Fruit fly (Drosophila melanogaster) whole organism, embryonic: Measurements from ENCODE around the gene CG15529.

Experiments
- Abd-B ChIP-seq: fragments of 200-800 bp; sonication (Bioruptor generic); optimal IDR thresholded peaks from 2 replicates; lab custom pipeline; 2018; ENCODE audit warnings: missing biosample characterization, mild to moderate bottlenecking, missing genetic modification characterization, moderate library complexity
- BtbVII ChIP-seq: fragments of 200-800 bp; sonication (Bioruptor generic); optimal IDR thresholded peaks from 3 replicates; lab custom pipeline; 2017; ENCODE audit warnings: missing biosample characterization, mild to moderate bottlenecking, missing genetic modification characterization
- Bteb2 ChIP-seq: fragments of 200-800 bp; sonication (Bioruptor generic); optimal IDR thresholded peaks from 2 replicates; lab custom pipeline; 2016; ENCODE audit warnings: missing biosample characterization, missing genetic modification characterization
- CG11696 ChIP-seq: fragments of 200-800 bp; sonication (Bioruptor generic); IDR thresholded peaks from 2 replicates; pipeline ENCODE4 v1.3.6; 2022; ENCODE audit warnings: missing biosample characterization, missing genetic modification characterization
- CG12104 ChIP-seq: fragments of 200-800 bp; sonication (Bioruptor generic); optimal IDR thresholded peaks from 3 replicates; lab custom pipeline; 2016; ENCODE audit warnings: missing biosample characterization, missing genetic modification characterization
- CG17829 ChIP-seq: fragments of 200-800 bp; optimal IDR thresholded peaks from 2 replicates; lab custom pipeline; 2019; ENCODE audit warnings: missing biosample characterization, mild to moderate bottlenecking, missing genetic modification characterization, moderate library complexity
- CG18262 ChIP-seq: fragments of 200-800 bp; optimal IDR thresholded peaks from 3 replicates; lab custom pipeline; 2019; ENCODE audit warnings: missing biosample characterization, mild to moderate bottlenecking, missing genetic modification characterization, moderate library complexity
- CG1832 ChIP-seq: fragments of 200-800 bp; sonication (Bioruptor generic); optimal IDR thresholded peaks from 2 replicates; lab custom pipeline; 2017; ENCODE audit warnings: missing biosample characterization, mild to moderate bottlenecking, missing genetic modification characterization, inconsistent platforms
- CG2120 ChIP-seq: fragments of 200-800 bp; sonication (Bioruptor generic); optimal IDR thresholded peaks from 3 replicates; lab custom pipeline; 2016; ENCODE audit warnings: missing biosample characterization, missing genetic modification characterization
- CG31224 ChIP-seq: fragments of 200-800 bp; sonication (Bioruptor generic); IDR thresholded peaks from 2 replicates; pipeline ENCODE4 v1.3.6; 2022; ENCODE audit warnings: missing biosample characterization, missing genetic modification characterization
- CG4820 ChIP-seq: fragments of 200-800 bp; sonication (Bioruptor generic); optimal IDR thresholded peaks from 3 replicates; lab custom pipeline; 2016; ENCODE audit warnings: missing biosample characterization, missing genetic modification characterization
- CG7556 ChIP-seq: fragments of 200-800 bp; sonication (Bioruptor generic); optimal IDR thresholded peaks from 2 replicates; lab custom pipeline; 2017; ENCODE audit warnings: missing biosample characterization, mild to moderate bottlenecking, missing genetic modification characterization
- CG7745 ChIP-seq: fragments of 200-800 bp; sonication (Bioruptor generic); optimal IDR thresholded peaks from 2 replicates; lab custom pipeline; 2018; ENCODE audit warnings: missing biosample characterization, mild to moderate bottlenecking, missing genetic modification characterization, moderate library complexity
- CG8765 ChIP-seq: fragments of 200-800 bp; sonication (Bioruptor generic); IDR thresholded peaks from 2 replicates; pipeline ENCODE4 v1.3.6; 2022; ENCODE audit warnings: missing biosample characterization, missing genetic modification characterization
- CTCF ChIP-seq: fragments of 200-800 bp; sonication (Bioruptor generic); optimal IDR thresholded peaks from 2 replicates; lab custom pipeline; 2017; ENCODE audit warnings: missing biosample characterization, mild to moderate bottlenecking, missing genetic modification characterization, moderate library complexity
- Ets97D ChIP-seq: fragments of 200-800 bp; sonication (Bioruptor generic); optimal IDR thresholded peaks from 3 replicates; lab custom pipeline; 2016; ENCODE audit warnings: missing biosample characterization, missing genetic modification characterization
- Fer2 ChIP-seq: fragments of 200-800 bp; sonication (Bioruptor generic); optimal IDR thresholded peaks from 2 replicates; lab custom pipeline; 2018; ENCODE audit warnings: missing biosample characterization, mild to moderate bottlenecking, missing genetic modification characterization, moderate library complexity
- HmgZ ChIP-seq: fragments of 200-800 bp; sonication (Bioruptor generic); optimal IDR thresholded peaks from 2 replicates; lab custom pipeline; 2018; ENCODE audit warnings: missing biosample characterization, mild to moderate bottlenecking, missing genetic modification characterization
- Hr39 ChIP-seq: fragments of >200 bp; optimal IDR thresholded peaks from 2 replicates; lab custom pipeline; 2017
- Hr78 ChIP-seq, 2 experiments: fragments of 200-800 bp in 1 of 2; fragments of >200 bp in 1 of 2; sonication (Bioruptor generic) in 1 of 2; optimal IDR thresholded peaks; 2 replicates each; lab custom pipeline; 2017 to 2019; ENCODE audit warnings: missing biosample characterization in 2 of 2, missing genetic modification characterization in 2 of 2, mild to moderate bottlenecking in 1 of 2, moderate library complexity in 1 of 2
- Lpt ChIP-seq: fragments of >200 bp; optimal IDR thresholded peaks from 2 replicates; lab custom pipeline; 2018; ENCODE audit warnings: missing biosample characterization, missing genetic modification characterization
- Mad ChIP-seq: fragments of 200-800 bp; sonication (Bioruptor generic); optimal IDR thresholded peaks from 2 replicates; lab custom pipeline; 2016; ENCODE audit warnings: missing biosample characterization, missing genetic modification characterization
- Optix ChIP-seq: fragments of 200-800 bp; sonication (Bioruptor generic); IDR thresholded peaks from 3 replicates; pipeline ENCODE4 v1.3.6; 2022; ENCODE audit warnings: missing biosample characterization, missing genetic modification characterization
- Sin3A ChIP-seq: fragments of >200 bp; optimal IDR thresholded peaks from 2 replicates; lab custom pipeline; 2018
- Ssrp ChIP-seq: fragments of 200-800 bp; sonication (Bioruptor generic); optimal IDR thresholded peaks from 2 replicates; lab custom pipeline; 2018; ENCODE audit warnings: missing biosample characterization, mild to moderate bottlenecking, missing genetic modification characterization, moderate library complexity
- Stat92E ChIP-seq, 3 experiments: fragments of >200 bp in 2 of 3; fragments of 200-800 bp in 1 of 3; sonication (Bioruptor generic) in 1 of 3; optimal IDR thresholded peaks; 2 replicates each; lab custom pipeline; 2017 to 2019; ENCODE audit warnings: missing biosample characterization in 3 of 3, missing genetic modification characterization in 3 of 3, mild to moderate bottlenecking in 1 of 3, moderate library complexity in 1 of 3
- ash1 ChIP-seq: fragments of 200-800 bp; sonication (Bioruptor generic); optimal IDR thresholded peaks from 2 replicates; lab custom pipeline; 2018; ENCODE audit warnings: missing biosample characterization, mild to moderate bottlenecking, missing genetic modification characterization
- crp ChIP-seq, 2 experiments: fragments of 200-800 bp; sonication (Bioruptor generic); optimal IDR thresholded peaks; 2 replicates in 1 of 2; 3 replicates in 1 of 2; lab custom pipeline; 2017; ENCODE audit warnings: missing biosample characterization in 2 of 2, missing genetic modification characterization in 2 of 2, mild to moderate bottlenecking in 1 of 2, moderate library complexity in 1 of 2
- danr ChIP-seq: fragments of 200-800 bp; sonication (Bioruptor generic); IDR thresholded peaks from 2 replicates; pipeline ENCODE4 v1.3.6; 2022; ENCODE audit warnings: missing biosample characterization, missing genetic modification characterization
- dpn ChIP-seq, 2 experiments: fragments of 200-800 bp; sonication (Bioruptor generic); optimal IDR thresholded peaks; 3 replicates each; lab custom pipeline; 2016; ENCODE audit warnings: missing biosample characterization in 2 of 2, missing genetic modification characterization in 2 of 2
- fd96Cb ChIP-seq: fragments of 200-800 bp; sonication (Bioruptor generic); optimal IDR thresholded peaks from 2 replicates; lab custom pipeline; 2018; ENCODE audit warnings: missing biosample characterization, mild to moderate bottlenecking, missing genetic modification characterization, moderate library complexity
- fru ChIP-seq: fragments of >200 bp; optimal IDR thresholded peaks from 2 replicates; lab custom pipeline; 2017
- gce ChIP-seq: fragments of 200-800 bp; sonication (Bioruptor generic); IDR thresholded peaks from 3 replicates; pipeline ENCODE4 v1.3.6; 2022; ENCODE audit warnings: missing biosample characterization, missing genetic modification characterization
- gro ChIP-seq: fragments of 200-800 bp; sonication (Bioruptor generic); optimal IDR thresholded peaks from 2 replicates; lab custom pipeline; 2016; ENCODE audit warnings: missing biosample characterization, missing genetic modification characterization
- gt ChIP-seq: fragments of 200-800 bp; sonication (Bioruptor generic); IDR thresholded peaks from 2 replicates; pipeline ENCODE4 v1.3.6; 2022; ENCODE audit warnings: missing biosample characterization, missing genetic modification characterization
- hkb ChIP-seq, 2 experiments: fragments of 200-800 bp in 1 of 2; fragments of >200 bp in 1 of 2; sonication (Bioruptor generic) in 1 of 2; IDR thresholded peaks in 1 of 2; optimal IDR thresholded peaks in 1 of 2; 2 replicates each; pipeline versions ENCODE4 v1.3.6 to Lab custom; 2017 to 2022; ENCODE audit warnings: missing biosample characterization in 1 of 2, missing genetic modification characterization in 1 of 2
- insv ChIP-seq, 2 experiments: fragments of 200-800 bp; sonication (Bioruptor generic); optimal IDR thresholded peaks; 3 replicates each; lab custom pipeline; 2016 to 2018; ENCODE audit warnings: missing biosample characterization in 2 of 2, missing genetic modification characterization in 2 of 2
- kay ChIP-seq: fragments of 200-800 bp; sonication (Bioruptor generic); optimal IDR thresholded peaks from 2 replicates; lab custom pipeline; 2016; ENCODE audit warnings: missing biosample characterization, missing genetic modification characterization
- knrl ChIP-seq: fragments of 200-800 bp; sonication (Bioruptor generic); IDR thresholded peaks from 3 replicates; pipeline ENCODE4 v1.3.6; 2022; ENCODE audit warnings: missing biosample characterization, missing genetic modification characterization; ENCODE audit not compliant: partially characterized antibody
- lbe ChIP-seq: fragments of 200-800 bp; sonication (Bioruptor generic); optimal IDR thresholded peaks from 2 replicates; lab custom pipeline; 2016; ENCODE audit warnings: missing biosample characterization, mild to moderate bottlenecking, missing genetic modification characterization
- mam ChIP-seq: fragments of 200-800 bp; sonication (Bioruptor generic); optimal IDR thresholded peaks from 3 replicates; lab custom pipeline; 2016; ENCODE audit warnings: missing biosample characterization, missing genetic modification characterization
- nau ChIP-seq: fragments of 200-800 bp; sonication (Bioruptor generic); optimal IDR thresholded peaks from 3 replicates; lab custom pipeline; 2017; ENCODE audit warnings: missing biosample characterization, mild to moderate bottlenecking, missing genetic modification characterization, missing genetic modification reagents
- nmo ChIP-seq: fragments of 200-800 bp; sonication (Bioruptor generic); optimal IDR thresholded peaks from 2 replicates; lab custom pipeline; 2018; ENCODE audit warnings: missing biosample characterization, mild to moderate bottlenecking, missing genetic modification characterization, moderate library complexity
- org-1 ChIP-seq: fragments of 200-800 bp; sonication (Bioruptor generic); optimal IDR thresholded peaks from 2 replicates; lab custom pipeline; 2017; ENCODE audit warnings: missing biosample characterization, missing genetic modification characterization
- pum ChIP-seq: fragments of 200-800 bp; sonication (Bioruptor generic); optimal IDR thresholded peaks from 2 replicates; lab custom pipeline; 2016; ENCODE audit warnings: missing biosample characterization, missing genetic modification characterization
- pzg ChIP-seq: fragments of 200-800 bp; sonication (Bioruptor generic); optimal IDR thresholded peaks from 3 replicates; lab custom pipeline; 2018; ENCODE audit warnings: missing biosample characterization, mild to moderate bottlenecking, missing genetic modification characterization, moderate library complexity
- tio ChIP-seq: fragments of 200-800 bp; sonication (Bioruptor generic); optimal IDR thresholded peaks from 2 replicates; lab custom pipeline; 2017; ENCODE audit warnings: missing biosample characterization, missing genetic modification characterization, inconsistent platforms
- trh ChIP-seq: fragments of 200-800 bp; sonication (Bioruptor generic); optimal IDR thresholded peaks from 2 replicates; lab custom pipeline; 2016; ENCODE audit warnings: missing biosample characterization, missing genetic modification characterization
- twi ChIP-seq: fragments of 200-800 bp; optimal IDR thresholded peaks from 2 replicates; lab custom pipeline; 2019; ENCODE audit warnings: missing biosample characterization, mild to moderate bottlenecking, missing genetic modification characterization, moderate library complexity
- usp ChIP-seq: fragments of >200 bp; optimal IDR thresholded peaks from 2 replicates; lab custom pipeline; 2017; ENCODE audit warnings: missing biosample characterization, missing genetic modification characterization
- wdn ChIP-seq: fragments of 200-800 bp; sonication (Bioruptor generic); IDR thresholded peaks from 2 replicates; pipeline ENCODE4 v1.3.6; 2022; ENCODE audit warnings: missing biosample characterization, missing genetic modification characterization
- zen2 ChIP-seq: fragments of 200-800 bp; sonication (Bioruptor generic); IDR thresholded peaks from 3 replicates; pipeline ENCODE4 v1.3.6; 2022; ENCODE audit warnings: missing biosample characterization, missing genetic modification characterization; ENCODE audit not compliant: partially characterized antibody

Gene CG15529

DNA sequence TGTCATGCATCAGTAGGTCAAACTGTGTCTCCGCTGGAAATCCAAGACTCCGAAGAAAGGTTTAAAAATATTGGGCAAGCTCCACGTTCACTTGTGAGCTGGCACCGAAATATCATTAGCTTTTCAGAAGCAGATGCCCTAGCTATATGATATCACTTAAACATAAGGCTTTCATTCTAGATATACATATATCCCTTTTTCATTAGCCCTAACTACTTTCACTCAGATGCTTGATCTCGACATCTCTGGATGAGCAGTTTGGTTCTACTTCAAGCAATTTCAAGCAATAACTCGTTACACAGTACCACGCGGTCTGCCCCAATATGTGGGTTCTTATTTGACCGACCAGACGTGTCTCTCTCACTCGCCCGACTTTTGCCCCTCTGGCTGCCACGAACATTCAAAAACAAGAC is 39.6 kb downstream of the CG15529 start (continued):
- TF ChIP-seq CG4820 (GFP tag; lab: Kevin White, UChicago) (no peak), mam (peak; percentile 39), CG11696 (GFP tag; lab: Robert Waterston, UW) (no peak), Bteb2 (GFP tag; lab: Kevin White, UChicago) (no peak), Stat92E (GFP tag; optimal IDR thresholded peaks at IDR 0.05; lab: Kevin White, UChicago) (no peak), ash1 (no peak), trh (GFP tag; lab: Kevin White, UChicago) (no peak), nau (GFP tag; lab: Kevin White, UChicago) (no peak), Mad (GFP tag; lab: Kevin White, UChicago) (no peak), gro (GFP tag; lab: Kevin White, UChicago) (no peak), Ssrp (tag; lab: Kevin White, UChicago) (peak; percentile 48), danr (no peak), nmo (GFP tag; lab: Kevin White, UChicago) (peak; percentile 83), tio (GFP tag; lab: Kevin White, UChicago) (peak; percentile 53), CG18262 (tag; lab: Kevin White, UChicago) (peak; percentile 58), CG7556 (peak; percentile 66), knrl (GFP tag; lab: Robert Waterston, UW) (no peak), fru (lab: Kevin White, UChicago) (no peak), HmgZ (peak; percentile 8), usp (GFP tag; lab: Kevin White, UChicago) (no peak), crp (GFP tag; optimal IDR thresholded peaks at IDR 0.05; lab: Kevin White, UChicago) (no peak), Sin3A (lab: Kevin White, UChicago) (no peak), pzg (GFP tag; lab: Kevin White, UChicago) (no peak), lbe (GFP tag; lab: Kevin White, UChicago) (no peak), CG17829 (peak; percentile 32), dpn (GFP tag; optimal IDR thresholded peaks at IDR 0.05; lab: Kevin White, UChicago) (peak in 1 of 2 experiments; percentile 55), Hr78 (GFP tag; optimal IDR thresholded peaks at IDR 0.05; lab: Kevin White, UChicago) (peak in 1 of 2 experiments; percentile 33), kay (peak; percentile 9), wdn (no peak), Ets97D (GFP tag; lab: Kevin White, UChicago) (peak; percentile 21), CTCF (no peak), Abd-B (GFP tag; lab: Kevin White, UChicago) (peak; percentile 35), gt (no peak), BtbVII (GFP tag; lab: Kevin White, UChicago) (no peak), CG12104 (peak; percentile 3), CG2120 (GFP tag; lab: Kevin White, UChicago) (peak; percentile 48), insv (GFP tag; optimal IDR thresholded peaks at IDR 0.05; lab: Kevin White, UChicago) (no peak), Hr39 (lab: Kevin White, UChicago) (no peak), CG8765 (GFP tag; lab: Robert Waterston, UW) (no peak), twi (no peak), CG1832 (GFP tag; lab: Kevin White, UChicago) (no peak), Lpt (GFP tag; lab: Kevin White, UChicago) (no peak), zen2 (GFP tag; lab: Robert Waterston, UW) (no peak), fd96Cb (tag; lab: Kevin White, UChicago) (peak; percentile 16), gce (GFP tag; lab: Robert Waterston, UW) (no peak), pum (GFP tag; lab: Kevin White, UChicago) (peak; percentile 29), org-1 (GFP tag; lab: Kevin White, UChicago) (peak; percentile 55), CG7745 (no peak), Fer2 (no peak), CG31224 (0 out of 2 replicates have a peak, but pooled peaks have one; percentile 36), hkb (optimal IDR thresholded peaks at IDR 0.05; lab: Kevin White, UChicago) (no peak), hkb (GFP tag; IDR thresholded peaks at IDR 0.05; lab: Robert Waterston, UW) (no peak), Optix (GFP tag; lab: Robert Waterston, UW) (no peak)
